Fruit fly (Drosophila melanogaster) whole organism, prepupa: ENCODE results near the gene Nepl21.
A peak's percentile ranks its signal among the peaks of the same experiment; 100 is the strongest.

ENCODE experiments used
- Blimp-1 ChIP-seq: fragments of 200-800 bp; sonication (Bioruptor generic); optimal IDR thresholded peaks from 3 replicates; lab custom pipeline; 2017; ENCODE audit warnings: missing biosample characterization, missing genetic modification characterization, mild to moderate bottlenecking, moderate library complexity, missing genetic modification reagents
- CG10631 ChIP-seq: fragments of 200-800 bp; sonication (Bioruptor generic); optimal IDR thresholded peaks from 2 replicates; lab custom pipeline; 2016; ENCODE audit warnings: missing biosample characterization, missing genetic modification characterization
- CG11294 ChIP-seq: fragments of 200-800 bp; sonication (Bioruptor generic); IDR thresholded peaks from 2 replicates; pipeline ENCODE4 v1.3.6; 2022; ENCODE audit warnings: missing biosample characterization, missing genetic modification characterization
- CG11762 ChIP-seq: fragments of 200-800 bp; sonication (Bioruptor generic); optimal IDR thresholded peaks from 3 replicates; lab custom pipeline; 2016; ENCODE audit warnings: missing biosample characterization, missing genetic modification characterization; ENCODE audit not compliant: insufficient read depth
- CG11902 ChIP-seq: fragments of 200-800 bp; sonication (Bioruptor generic); optimal IDR thresholded peaks from 3 replicates; lab custom pipeline; 2016; ENCODE audit warnings: missing biosample characterization, missing genetic modification characterization
- CG1621 ChIP-seq: fragments of 200-800 bp; sonication (Bioruptor generic); optimal IDR thresholded peaks from 3 replicates; lab custom pipeline; 2018; ENCODE audit warnings: missing biosample characterization, mild to moderate bottlenecking, missing genetic modification characterization
- CG3032 ChIP-seq: fragments of 200-800 bp; optimal IDR thresholded peaks from 2 replicates; lab custom pipeline; 2019; ENCODE audit warnings: missing biosample characterization, mild to moderate bottlenecking, missing genetic modification characterization, moderate library complexity
- CG34406 ChIP-seq: fragments of 200-800 bp; sonication (Bioruptor generic); optimal IDR thresholded peaks from 3 replicates; lab custom pipeline; 2016; ENCODE audit warnings: missing biosample characterization, missing genetic modification characterization
- CG3919 ChIP-seq: fragments of 200-800 bp; sonication (Bioruptor generic); optimal IDR thresholded peaks from 3 replicates; lab custom pipeline; 2016; ENCODE audit warnings: missing biosample characterization, missing genetic modification characterization
- CG4318 ChIP-seq: fragments of 200-800 bp; sonication (Bioruptor generic); optimal IDR thresholded peaks from 3 replicates; lab custom pipeline; 2017; ENCODE audit warnings: missing biosample characterization, mild to moderate bottlenecking, missing genetic modification characterization
- CG6163 ChIP-seq: fragments of 200-800 bp; sonication (Bioruptor generic); IDR thresholded peaks from 3 replicates; pipeline ENCODE4 v1.3.6; 2022; ENCODE audit warnings: missing biosample characterization, missing genetic modification characterization
- CG6792 ChIP-seq: fragments of 200-800 bp; sonication (Bioruptor generic); optimal IDR thresholded peaks from 3 replicates; lab custom pipeline; 2016; ENCODE audit warnings: missing biosample characterization, missing genetic modification characterization
- CG6808 ChIP-seq: fragments of 200-800 bp; sonication (Bioruptor generic); optimal IDR thresholded peaks from 3 replicates; lab custom pipeline; 2017; ENCODE audit warnings: missing biosample characterization, missing genetic modification characterization, mild to moderate bottlenecking, moderate library complexity, missing genetic modification reagents
- CG6854 ChIP-seq: fragments of 200-800 bp; sonication (Bioruptor generic); optimal IDR thresholded peaks from 2 replicates; lab custom pipeline; 2017; ENCODE audit warnings: missing biosample characterization, mild to moderate bottlenecking, missing genetic modification characterization
- CG7368 ChIP-seq: fragments of 200-800 bp; sonication (Bioruptor generic); optimal IDR thresholded peaks from 3 replicates; lab custom pipeline; 2016; ENCODE audit warnings: missing biosample characterization, missing genetic modification characterization
- CG8119 ChIP-seq: fragments of 200-800 bp; sonication (Bioruptor generic); IDR thresholded peaks from 3 replicates; pipeline ENCODE4 v1.3.6; 2022; ENCODE audit warnings: missing biosample characterization, missing genetic modification characterization
- CG8319 ChIP-seq: fragments of 200-800 bp; sonication (Bioruptor generic); optimal IDR thresholded peaks from 3 replicates; lab custom pipeline; 2016; ENCODE audit warnings: missing biosample characterization, missing genetic modification characterization
- CG8632 ChIP-seq: fragments of 200-800 bp; sonication (Bioruptor generic); optimal IDR thresholded peaks from 3 replicates; lab custom pipeline; 2016; ENCODE audit warnings: missing biosample characterization, missing genetic modification characterization
- CG9139 ChIP-seq: fragments of 200-800 bp; sonication (Bioruptor generic); optimal IDR thresholded peaks from 3 replicates; lab custom pipeline; 2017; ENCODE audit warnings: missing biosample characterization, mild to moderate bottlenecking, missing genetic modification characterization
- Eip78C ChIP-seq: fragments of 200-800 bp; sonication (Bioruptor generic); peaks from one replicate; lab custom pipeline; 2016; ENCODE audit warnings: missing biosample characterization, missing genetic modification characterization
- Eip93F ChIP-seq: fragments of 200-800 bp; sonication (Bioruptor generic); optimal IDR thresholded peaks from 2 replicates; lab custom pipeline; 2016; ENCODE audit warnings: missing biosample characterization, mild to moderate bottlenecking, missing genetic modification characterization
- Ets21C ChIP-seq: fragments of 200-800 bp; sonication (Bioruptor generic); optimal IDR thresholded peaks from 3 replicates; lab custom pipeline; 2016; ENCODE audit warnings: missing biosample characterization, missing genetic modification characterization
- Ets96B ChIP-seq: fragments of 200-800 bp; optimal IDR thresholded peaks from 2 replicates; lab custom pipeline; 2019; ENCODE audit warnings: missing biosample characterization, mild to moderate bottlenecking, missing genetic modification characterization, moderate library complexity
- Gug ChIP-seq: fragments of 200-800 bp; sonication (Bioruptor generic); IDR thresholded peaks from 2 replicates; pipeline ENCODE4 v1.3.6; 2022; ENCODE audit warnings: missing biosample characterization, missing genetic modification characterization
- Hr38 ChIP-seq: sonication (Bioruptor generic); optimal IDR thresholded peaks from 2 replicates; lab custom pipeline; 2016; ENCODE audit warnings: missing biosample characterization, missing genetic modification characterization
- Hr4 ChIP-seq: fragments of 200-800 bp; sonication (Bioruptor generic); optimal IDR thresholded peaks from 3 replicates; lab custom pipeline; 2016; ENCODE audit warnings: missing biosample characterization, missing genetic modification characterization
- Met ChIP-seq: fragments of 200-800 bp; sonication (Bioruptor generic); optimal IDR thresholded peaks from 3 replicates; lab custom pipeline; 2016; ENCODE audit warnings: missing biosample characterization, missing genetic modification characterization
- Smox ChIP-seq: fragments of 200-800 bp; sonication (Bioruptor generic); optimal IDR thresholded peaks from 3 replicates; lab custom pipeline; 2016; ENCODE audit warnings: missing biosample characterization, missing genetic modification characterization
- Sox102F ChIP-seq: fragments of 200-800 bp; sonication (Bioruptor generic); optimal IDR thresholded peaks from 2 replicates; lab custom pipeline; 2016; ENCODE audit warnings: missing biosample characterization, mild to moderate bottlenecking, missing genetic modification characterization
- Sox14 ChIP-seq: fragments of 200-800 bp; sonication (Bioruptor generic); optimal IDR thresholded peaks from 3 replicates; lab custom pipeline; 2016; ENCODE audit warnings: missing biosample characterization, missing genetic modification characterization
- Sox15 ChIP-seq: fragments of 200-800 bp; sonication (Bioruptor generic); optimal IDR thresholded peaks from 3 replicates; lab custom pipeline; 2016; ENCODE audit warnings: missing biosample characterization, missing genetic modification characterization
- achi ChIP-seq: fragments of 200-800 bp; sonication (Bioruptor generic); optimal IDR thresholded peaks from 3 replicates; lab custom pipeline; 2016; ENCODE audit warnings: missing biosample characterization, missing genetic modification characterization
- acj6 ChIP-seq: fragments of 200-800 bp; sonication (Bioruptor generic); optimal IDR thresholded peaks from 3 replicates; lab custom pipeline; 2016; ENCODE audit warnings: missing biosample characterization, missing genetic modification characterization
- cyc ChIP-seq: fragments of 200-800 bp; sonication (Bioruptor generic); optimal IDR thresholded peaks from 3 replicates; lab custom pipeline; 2016; ENCODE audit warnings: missing biosample characterization, missing genetic modification characterization
- dac ChIP-seq: fragments of 200-800 bp; sonication (Bioruptor generic); optimal IDR thresholded peaks from 2 replicates; lab custom pipeline; 2017; ENCODE audit warnings: missing biosample characterization, mild to moderate bottlenecking, missing genetic modification characterization
- dsx ChIP-seq: fragments of 200-800 bp; optimal IDR thresholded peaks from 3 replicates; lab custom pipeline; 2019; ENCODE audit warnings: missing biosample characterization, mild to moderate bottlenecking, missing genetic modification characterization, moderate library complexity; ENCODE audit not compliant: poor library complexity, severe bottlenecking
- eg ChIP-seq: fragments of 200-800 bp; sonication (Bioruptor generic); IDR thresholded peaks from 3 replicates; pipeline ENCODE4 v1.3.6; 2022; ENCODE audit warnings: missing biosample characterization, missing genetic modification characterization
- esn ChIP-seq: fragments of 200-800 bp; sonication (Bioruptor generic); optimal IDR thresholded peaks from 2 replicates; lab custom pipeline; 2016; ENCODE audit warnings: missing biosample characterization, mild to moderate bottlenecking, missing genetic modification characterization, moderate library complexity
- fd59A ChIP-seq: fragments of 200-800 bp; sonication (Bioruptor generic); optimal IDR thresholded peaks from 2 replicates; lab custom pipeline; 2017; ENCODE audit warnings: missing biosample characterization, mild to moderate bottlenecking, missing genetic modification characterization, missing genetic modification reagents
- fd85E ChIP-seq: fragments of 200-800 bp; sonication (Bioruptor generic); optimal IDR thresholded peaks from 3 replicates; lab custom pipeline; 2016; ENCODE audit warnings: missing biosample characterization, missing genetic modification characterization
- fkh ChIP-seq: fragments of 200-800 bp; sonication (Bioruptor generic); optimal IDR thresholded peaks from 3 replicates; lab custom pipeline; 2017; ENCODE audit warnings: missing biosample characterization, mild to moderate bottlenecking, missing genetic modification characterization, moderate library complexity
- lz ChIP-seq: fragments of 200-800 bp; sonication (Bioruptor generic); optimal IDR thresholded peaks from 3 replicates; lab custom pipeline; 2016; ENCODE audit warnings: missing biosample characterization, missing genetic modification characterization
- net ChIP-seq: fragments of 200-800 bp; sonication (Bioruptor generic); optimal IDR thresholded peaks from 3 replicates; lab custom pipeline; 2016; ENCODE audit warnings: missing biosample characterization, missing genetic modification characterization
- pdm3 ChIP-seq: fragments of 200-800 bp; sonication (Bioruptor generic); optimal IDR thresholded peaks from 3 replicates; lab custom pipeline; 2016; ENCODE audit warnings: missing biosample characterization, missing genetic modification characterization
- salr ChIP-seq, 2 experiments: fragments of 200-800 bp; sonication (Bioruptor generic); optimal IDR thresholded peaks; 3 replicates each; lab custom pipeline; 2016 to 2018; ENCODE audit warnings: missing biosample characterization in 2 of 2, missing genetic modification characterization in 2 of 2, mild to moderate bottlenecking in 1 of 2
- spab ChIP-seq: fragments of 200-800 bp; sonication (Bioruptor generic); optimal IDR thresholded peaks from 2 replicates; lab custom pipeline; 2017; ENCODE audit warnings: missing biosample characterization, mild to moderate bottlenecking, missing genetic modification characterization, missing genetic modification reagents
- svp ChIP-seq: fragments of 200-800 bp; sonication (Bioruptor generic); peaks from one replicate; lab custom pipeline; 2016; ENCODE audit warnings: missing biosample characterization, missing genetic modification characterization
- topi ChIP-seq: fragments of 200-800 bp; sonication (Bioruptor generic); optimal IDR thresholded peaks from 3 replicates; lab custom pipeline; 2016; ENCODE audit warnings: missing biosample characterization, missing genetic modification characterization
- vri ChIP-seq: fragments of 200-800 bp; sonication (Bioruptor generic); optimal IDR thresholded peaks from 3 replicates; lab custom pipeline; 2016; ENCODE audit warnings: missing biosample characterization, mild to moderate bottlenecking, missing genetic modification characterization

Gene Nepl21

DNA sequence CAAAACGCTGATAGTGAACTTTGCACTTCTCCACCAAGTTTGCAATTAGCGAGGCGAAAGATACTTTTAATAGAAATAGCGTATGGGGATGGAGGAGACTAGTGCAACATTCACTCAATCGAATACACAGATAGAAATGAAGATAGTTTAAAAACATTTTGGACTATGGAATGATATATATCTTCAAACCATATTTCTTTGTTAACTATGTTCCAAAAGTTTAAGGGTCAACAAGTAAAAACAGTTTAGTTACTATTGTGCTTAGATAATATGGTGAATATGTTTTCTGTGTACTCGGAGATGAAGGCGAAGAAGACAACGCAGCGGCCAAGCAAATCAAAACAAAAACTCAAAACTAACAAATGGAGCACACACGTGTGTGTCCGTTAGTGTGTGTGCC, 20.7 kb downstream of the Nepl21 start (continued):
- TF ChIP-seq CG34406 (GFP tag; lab: Kevin White, UChicago), result no peak
- TF ChIP-seq CG7368 (GFP tag; lab: Kevin White, UChicago), result no peak
- TF ChIP-seq esn, result no peak
- TF ChIP-seq spab (GFP tag; lab: Kevin White, UChicago), result no peak
- TF ChIP-seq acj6 (GFP tag; lab: Kevin White, UChicago), result no peak
- no peak for TF ChIP-seq dac (GFP tag; lab: Kevin White, UChicago)
- no peak for TF ChIP-seq net
- TF ChIP-seq Gug (GFP tag; lab: Robert Waterston, UW), result no peak
- no peak for TF ChIP-seq CG4318 (GFP tag; lab: Kevin White, UChicago)
- no peak for TF ChIP-seq CG3032 (tag; lab: Kevin White, UChicago)
- no peak for TF ChIP-seq svp (GFP tag; lab: Kevin White, UChicago)
- TF ChIP-seq CG6854 (GFP tag; lab: Kevin White, UChicago), result no peak
- no peak for TF ChIP-seq Met (GFP tag; lab: Kevin White, UChicago)
- TF ChIP-seq CG8119 (GFP tag; lab: Robert Waterston, UW), result peak; percentile 50; the same call in 1 of the 3 replicates
- no peak for TF ChIP-seq lz
- TF ChIP-seq Hr38 (GFP tag; lab: Kevin White, UChicago), result no peak
- TF ChIP-seq Sox15, result no peak
- TF ChIP-seq Blimp-1 (GFP tag; lab: Kevin White, UChicago), result no peak
- TF ChIP-seq CG9139 (GFP tag; lab: Kevin White, UChicago), result no peak
- no peak for TF ChIP-seq pdm3 (GFP tag; lab: Kevin White, UChicago)
- TF ChIP-seq CG6808 (GFP tag; lab: Kevin White, UChicago), result no peak
- TF ChIP-seq CG3919 (GFP tag; lab: Kevin White, UChicago), result peak; percentile 16
- peak; percentile 41 for TF ChIP-seq Hr4 (GFP tag; lab: Kevin White, UChicago)
- TF ChIP-seq Ets96B (tag; lab: Kevin White, UChicago), result no peak
- no peak for TF ChIP-seq Eip93F (GFP tag; lab: Kevin White, UChicago)
- TF ChIP-seq CG6792, result no peak
- TF ChIP-seq topi (GFP tag; lab: Kevin White, UChicago), result no peak
- TF ChIP-seq fkh (GFP tag; lab: Kevin White, UChicago), result no peak
- TF ChIP-seq, all 60 proteins: peak for 11

DNA sequence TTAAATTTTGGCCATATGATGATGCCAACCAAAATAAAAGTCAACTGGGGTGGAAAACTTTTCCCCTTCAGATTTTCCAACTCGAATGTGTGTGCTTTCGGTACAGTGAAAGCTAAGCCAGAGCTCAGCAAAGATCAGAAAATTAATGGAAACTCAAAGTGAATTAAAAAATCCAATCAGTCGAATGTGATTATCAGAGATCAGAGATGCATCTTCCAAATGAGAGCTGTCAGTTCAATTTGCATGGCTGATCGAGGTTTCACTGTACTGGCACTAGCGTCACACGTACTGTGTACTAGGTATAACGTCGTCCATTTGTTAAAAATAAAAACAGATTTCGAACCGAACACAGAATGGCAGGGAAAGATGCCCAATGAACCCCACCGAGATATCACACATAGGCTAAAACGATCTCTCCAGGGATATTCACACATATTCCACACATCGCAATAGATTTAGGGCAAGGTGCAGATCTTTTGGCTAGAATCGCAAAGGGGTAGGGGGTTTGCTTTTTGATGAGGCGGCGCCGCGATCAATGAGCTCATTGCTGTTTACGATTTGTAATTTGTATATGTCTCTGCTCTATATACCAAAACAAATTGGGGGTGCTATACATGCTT, 21.4 kb downstream of the Nepl21 start:
- TF ChIP-seq CG11762 (GFP tag; lab: Kevin White, UChicago), result no peak
- no peak for TF ChIP-seq CG8319 (GFP tag; lab: Kevin White, UChicago)
- TF ChIP-seq fkh (GFP tag; lab: Kevin White, UChicago), result no peak
- TF ChIP-seq eg (GFP tag; lab: Robert Waterston, UW), result peak; percentile 84
- no peak for TF ChIP-seq vri (GFP tag; lab: Kevin White, UChicago)
- TF ChIP-seq CG4318 (GFP tag; lab: Kevin White, UChicago), result no peak
- peak; percentile 65 for TF ChIP-seq CG11294 (GFP tag; lab: Robert Waterston, UW)
- TF ChIP-seq Ets96B (tag; lab: Kevin White, UChicago), result no peak
- peak; percentile 43 for TF ChIP-seq Sox14
- peak; percentile 13 for TF ChIP-seq achi (GFP tag; lab: Kevin White, UChicago)
- TF ChIP-seq CG6163 (GFP tag; lab: Robert Waterston, UW), result peak; percentile 81
- no peak for TF ChIP-seq Sox102F
- TF ChIP-seq Hr38 (GFP tag; lab: Kevin White, UChicago), result no peak
- no peak for TF ChIP-seq CG9139 (GFP tag; lab: Kevin White, UChicago)
- TF ChIP-seq CG10631 (GFP tag; lab: Kevin White, UChicago), result peak; percentile 50
- no peak for TF ChIP-seq spab (GFP tag; lab: Kevin White, UChicago)
- no peak for TF ChIP-seq cyc (GFP tag; lab: Kevin White, UChicago)
- TF ChIP-seq fd59A (GFP tag; lab: Kevin White, UChicago), result no peak
- TF ChIP-seq Eip93F (GFP tag; lab: Kevin White, UChicago), result no peak
- TF ChIP-seq CG6792, result peak; percentile 14
- TF ChIP-seq Smox (GFP tag; lab: Kevin White, UChicago), result no peak
- peak in 1 of 2 experiments; percentile 27 for TF ChIP-seq salr (GFP tag; optimal IDR thresholded peaks at IDR 0.05; lab: Kevin White, UChicago)
- no peak for TF ChIP-seq CG11902 (GFP tag; lab: Kevin White, UChicago)
- TF ChIP-seq fd85E (GFP tag; lab: Kevin White, UChicago), result no peak
- TF ChIP-seq Eip78C (GFP tag; lab: Kevin White, UChicago), result peak; percentile 60
- TF ChIP-seq CG8632, result no peak
- TF ChIP-seq dsx (GFP tag; lab: Kevin White, UChicago), result no peak
- TF ChIP-seq net, result peak; percentile 42
- no peak for TF ChIP-seq CG1621 (tag; lab: Kevin White, UChicago)
- no peak for TF ChIP-seq CG7368 (GFP tag; lab: Kevin White, UChicago)
- peak; percentile 23 for TF ChIP-seq Ets21C
- TF ChIP-seq CG6854 (GFP tag; lab: Kevin White, UChicago), result no peak
- peak; percentile 29 for TF ChIP-seq topi (GFP tag; lab: Kevin White, UChicago)
